Fruit fly (Drosophila melanogaster) whole organism, adult: Measurements from ENCODE around the gene xit.

Source experiments
- CG12768 ChIP-seq: fragments of 200-800 bp; sonication (Bioruptor generic); optimal IDR thresholded peaks from 2 replicates; lab custom pipeline; 2017; ENCODE audit warnings: missing biosample characterization, missing genetic modification characterization, mild to moderate bottlenecking, moderate library complexity, missing genetic modification reagents
- CG14711 ChIP-seq: fragments of 200-800 bp; sonication (Bioruptor generic); optimal IDR thresholded peaks from 2 replicates; lab custom pipeline; 2018; ENCODE audit warnings: missing biosample characterization, mild to moderate bottlenecking, missing genetic modification characterization, moderate library complexity
- CG1620 ChIP-seq: fragments of 200-800 bp; sonication (Bioruptor generic); optimal IDR thresholded peaks from 2 replicates; lab custom pipeline; 2016; ENCODE audit warnings: missing biosample characterization, missing genetic modification characterization
- CG33017 ChIP-seq: fragments of 200-800 bp; sonication (Bioruptor generic); optimal IDR thresholded peaks from 2 replicates; lab custom pipeline; 2018; ENCODE audit warnings: missing biosample characterization, mild to moderate bottlenecking, missing genetic modification characterization, moderate library complexity
- pad ChIP-seq: fragments of 200-800 bp; sonication (Bioruptor generic); optimal IDR thresholded peaks from 3 replicates; lab custom pipeline; 2017; ENCODE audit warnings: missing biosample characterization, missing genetic modification characterization, mild to moderate bottlenecking, moderate library complexity, missing genetic modification reagents
- tj ChIP-seq: fragments of 200-800 bp; sonication (Bioruptor generic); optimal IDR thresholded peaks from 3 replicates; lab custom pipeline; 2017; ENCODE audit warnings: missing biosample characterization, mild to moderate bottlenecking, missing genetic modification characterization, moderate library complexity
- toe ChIP-seq: fragments of 200-800 bp; sonication (Bioruptor generic); optimal IDR thresholded peaks from 2 replicates; lab custom pipeline; 2016; ENCODE audit warnings: missing biosample characterization, missing genetic modification characterization

- no peak for TF ChIP-seq CG1620 (GFP tag; lab: Kevin White, UChicago)
- no peak for TF ChIP-seq CG12768
- TF ChIP-seq CG14711 (tag; lab: Kevin White, UChicago) = no peak
- TF ChIP-seq tj (GFP tag; lab: Kevin White, UChicago) = no peak
- no peak for TF ChIP-seq toe
- TF ChIP-seq pad = no peak
- no peak for TF ChIP-seq CG33017 (tag; lab: Kevin White, UChicago)
These were observed 23.8 kb upstream of the xit start for dm6 chrX:6796972-6797371.
